Worm (Caenorhabditis elegans): ENCODE results near the gene Y57G11C.499.

DNA sequence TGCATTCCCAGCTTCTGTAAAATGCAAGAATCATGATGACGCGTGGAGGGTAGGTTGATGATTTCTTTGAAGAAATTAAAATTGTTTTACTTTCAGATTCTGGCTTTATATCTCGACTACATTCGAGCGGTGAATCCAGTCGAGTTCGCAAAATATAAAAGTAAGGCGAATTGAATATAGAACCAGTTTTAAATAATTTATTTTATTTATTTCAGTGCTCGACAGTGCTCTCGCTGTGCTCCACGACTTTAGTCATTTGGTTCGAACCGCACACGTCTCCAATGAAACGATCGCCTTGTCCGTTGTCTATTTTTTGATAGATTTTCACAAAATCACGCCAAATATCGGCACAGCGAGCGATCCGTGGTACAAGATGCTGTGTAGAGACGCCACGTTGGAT lies 27.5 kb upstream of the Y57G11C.499 start, which contains the start of gene Y57G11C.1130:
- no peak for TF ChIP-seq nhr-90 (tag; optimal IDR thresholded peaks at IDR 0.05)
- TF ChIP-seq ama-1 (optimal IDR thresholded peaks at IDR 0.05), result no peak
- no peak for TF ChIP-seq ama-1 (GFP tag; optimal IDR thresholded peaks at IDR 0.05)
- TF ChIP-seq F52B5.7 (tag; optimal IDR thresholded peaks at IDR 0.05), result no peak
- no peak for TF ChIP-seq snpc-4 (GFP tag; optimal IDR thresholded peaks at IDR 0.05)
- TF ChIP-seq snpc-4 (tag; optimal IDR thresholded peaks at IDR 0.05), result no peak
- TF ChIP-seq lin-54 (GFP tag; optimal IDR thresholded peaks at IDR 0.05), result no peak
- no peak for TF ChIP-seq efl-1 (GFP tag; optimal IDR thresholded peaks at IDR 0.05)
- no peak for TF ChIP-seq F49E8.2 (tag; optimal IDR thresholded peaks at IDR 0.05; ENCODE audit: insufficient read depth)
- TF ChIP-seq ceh-79 (tag; optimal IDR thresholded peaks at IDR 0.05), result no peak
- TF ChIP-seq K11D2.4 (GFP tag; IDR thresholded peaks at IDR 0.05), result no peak
- no peak for TF ChIP-seq sdz-38 (tag; optimal IDR thresholded peaks at IDR 0.05)
- TF ChIP-seq hrde-1 (tag; optimal IDR thresholded peaks at IDR 0.05; ENCODE audit: borderline replicate concordance), result no peak
- no peak for TF ChIP-seq ztf-22 (GFP tag; optimal IDR thresholded peaks at IDR 0.05)
- no peak for TF ChIP-seq ztf-25 (GFP tag; IDR thresholded peaks at IDR 0.05)
- TF ChIP-seq athp-1 (tag; optimal IDR thresholded peaks at IDR 0.05), result no peak

All from whole organism, young adult.